Fruit fly (Drosophila melanogaster) S2 (cell line): ENCODE data around the gene CG34043.

Experiments
- CG8478 ChIP-seq: fragments of >200 bp; optimal IDR thresholded peaks from 2 replicates; lab custom pipeline; 2018
- CTCF ChIP-seq, 2 experiments: fragments of >200 bp; optimal IDR thresholded peaks; 2 replicates each; lab custom pipeline; 2018

dm6 chr2L:10261774-10262173, 18.9 kb downstream of the CG34043 start:
- TF ChIP-seq CG8478 (no peak), CTCF (optimal IDR thresholded peaks at IDR 0.05; lab: Kevin White, UChicago) (no peak)
